Worm (Caenorhabditis elegans) whole organism, L1 larva: Measurements from ENCODE around the gene fbxa-43.

ENCODE experiments used
- ama-1 ChIP-seq: fragments of 150-350 bp; optimal IDR thresholded peaks from 2 replicates; lab custom pipeline; 2014
- blmp-1 ChIP-seq: fragments of 150-350 bp; optimal IDR thresholded peaks from 2 replicates; lab custom pipeline; 2014; ENCODE audit warnings: missing biosample characterization, missing genetic modification characterization
- efl-1 ChIP-seq, 4 experiments: fragments of 150-350 bp; optimal IDR thresholded peaks in 3 of 4; peaks in 1 of 4; 1 replicate in 1 of 4; 2 replicates in 3 of 4; lab custom pipeline; 2014; ENCODE audit warnings: missing biosample characterization in 2 of 4, missing genetic modification characterization in 2 of 4, missing genetic modification reagents in 2 of 4
- fkh-4 ChIP-seq: sonication (generic microtip); optimal IDR thresholded peaks from 2 replicates; lab custom pipeline; 2016; ENCODE audit warnings: missing compliant biosample characterization, missing genetic modification characterization, borderline replicate concordance
- irx-1 ChIP-seq: sonication (generic microtip); optimal IDR thresholded peaks from 2 replicates; lab custom pipeline; 2016; ENCODE audit warnings: missing genetic modification characterization, missing compliant biosample characterization
- lin-13 ChIP-seq: fragments of 150-350 bp; optimal IDR thresholded peaks from 2 replicates; lab custom pipeline; 2014; ENCODE audit warnings: missing biosample characterization, missing genetic modification reagents, missing genetic modification characterization
- lin-35 ChIP-seq, 2 experiments: fragments of 150-350 bp; optimal IDR thresholded peaks; 2 replicates each; lab custom pipeline; 2014; ENCODE audit warnings: missing biosample characterization in 2 of 2, missing genetic modification characterization in 2 of 2, missing genetic modification reagents in 2 of 2
- lin-39 ChIP-seq: fragments of 150-350 bp; optimal IDR thresholded peaks from 2 replicates; lab custom pipeline; 2014; ENCODE audit warnings: missing biosample characterization, missing genetic modification reagents, missing genetic modification characterization
- nhr-11 ChIP-seq: fragments of 150-350 bp; optimal IDR thresholded peaks from 2 replicates; lab custom pipeline; 2014; ENCODE audit warnings: missing biosample characterization, missing genetic modification characterization
- nhr-12 ChIP-seq: sonication (generic microtip); optimal IDR thresholded peaks from 2 replicates; lab custom pipeline; 2017; ENCODE audit warnings: missing biosample characterization, missing genetic modification characterization
- nhr-28 ChIP-seq: fragments of 150-350 bp; optimal IDR thresholded peaks from 2 replicates; lab custom pipeline; 2014; ENCODE audit warnings: missing biosample characterization, missing genetic modification characterization
- nhr-47 ChIP-seq: sonication (generic microtip); optimal IDR thresholded peaks from 2 replicates; lab custom pipeline; 2016; ENCODE audit warnings: mild to moderate bottlenecking, missing genetic modification characterization, moderate library complexity, missing compliant biosample characterization
- ztf-11 ChIP-seq, 2 experiments: sonication (generic microtip); optimal IDR thresholded peaks; 2 replicates each; lab custom pipeline; 2016 to 2017; ENCODE audit warnings: missing genetic modification characterization in 2 of 2, missing biosample characterization in 1 of 2, missing compliant biosample characterization in 1 of 2

DNA sequence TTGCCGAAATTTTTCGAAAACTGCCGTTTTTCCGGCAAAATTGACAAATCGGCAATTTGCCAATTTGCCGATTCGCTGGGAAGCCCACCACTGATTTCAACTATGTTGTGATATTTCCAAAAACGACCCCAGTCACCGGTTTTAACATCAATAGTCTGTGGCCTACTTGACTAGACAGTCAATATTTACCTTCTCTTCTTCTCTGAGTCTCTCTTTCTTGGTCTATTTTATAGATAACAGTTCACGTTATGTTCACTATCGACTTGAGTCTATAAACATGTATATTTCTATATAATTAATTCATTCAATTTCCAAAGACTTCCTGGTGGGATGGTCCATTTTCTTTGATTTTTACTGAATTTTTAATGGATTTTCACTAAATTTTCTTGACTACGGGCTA is 36.0 kb upstream of the fbxa-43 start:
- no peak for TF ChIP-seq lin-39
- no peak for TF ChIP-seq nhr-28 (tag; lab: Kevin White, UChicago)
- no peak for TF ChIP-seq efl-1 (optimal IDR thresholded peaks at IDR 0.05; lab: Kevin White, UChicago)
- peak in 1 of 2 experiments; percentile 80 for TF ChIP-seq efl-1 (GFP tag; optimal IDR thresholded peaks at IDR 0.05 in 1 of 2; lab: Kevin White, UChicago)
- TF ChIP-seq ztf-11 (tag; optimal IDR thresholded peaks at IDR 0.05; lab: Kevin White, UChicago): no peak
- no peak for TF ChIP-seq irx-1 (tag; lab: Kevin White, UChicago)
- TF ChIP-seq ama-1 (lab: Kevin White, UChicago): no peak
- no peak for TF ChIP-seq nhr-11 (tag; lab: Kevin White, UChicago)
- TF ChIP-seq lin-13 (GFP tag; lab: Kevin White, UChicago): no peak
- peak in 1 of 2 experiments; percentile 8 for TF ChIP-seq lin-35 (GFP tag; optimal IDR thresholded peaks at IDR 0.05; lab: Kevin White, UChicago)
- no peak for TF ChIP-seq nhr-12 (tag; lab: Kevin White, UChicago)
- no peak for TF ChIP-seq nhr-47 (tag; lab: Kevin White, UChicago)
- no peak for TF ChIP-seq fkh-4 (tag; lab: Kevin White, UChicago)
- no peak for TF ChIP-seq blmp-1
